Fruit fly (Drosophila melanogaster) whole organism, embryonic: ENCODE data around the gene CG1628.

Source experiments
- Antp ChIP-seq: fragments of 200-800 bp; sonication (Bioruptor generic); optimal IDR thresholded peaks from 3 replicates; lab custom pipeline; 2016; ENCODE audit warnings: missing biosample characterization, missing genetic modification characterization
- Bgb ChIP-seq: fragments of 200-800 bp; sonication (Bioruptor generic); IDR thresholded peaks from 2 replicates; pipeline ENCODE4 v1.3.6; 2022; ENCODE audit warnings: missing biosample characterization, missing genetic modification characterization; ENCODE audit not compliant: partially characterized antibody
- CG10462 ChIP-seq: fragments of 200-800 bp; sonication (Bioruptor generic); optimal IDR thresholded peaks from 2 replicates; lab custom pipeline; 2016; ENCODE audit warnings: missing biosample characterization, missing genetic modification characterization
- CG10654 ChIP-seq: fragments of 200-800 bp; sonication (Bioruptor generic); optimal IDR thresholded peaks from 2 replicates; lab custom pipeline; 2016; ENCODE audit warnings: missing biosample characterization, missing genetic modification characterization
- CG11695 ChIP-seq: fragments of 200-800 bp; sonication (Bioruptor generic); IDR thresholded peaks from 3 replicates; pipeline ENCODE4 v1.3.6; 2022; ENCODE audit warnings: missing biosample characterization, missing genetic modification characterization
- CG14050 ChIP-seq: fragments of 200-800 bp; sonication (Bioruptor generic); IDR thresholded peaks from 3 replicates; pipeline ENCODE4 v1.3.6; 2022; ENCODE audit warnings: missing biosample characterization, missing genetic modification characterization
- CG1792 ChIP-seq: fragments of 200-800 bp; sonication (Bioruptor generic); optimal IDR thresholded peaks from 2 replicates; lab custom pipeline; 2016; ENCODE audit warnings: missing biosample characterization, missing genetic modification characterization
- CG2120 ChIP-seq: fragments of 200-800 bp; sonication (Bioruptor generic); optimal IDR thresholded peaks from 3 replicates; lab custom pipeline; 2016; ENCODE audit warnings: missing biosample characterization, missing genetic modification characterization
- CG5953 ChIP-seq: fragments of 200-800 bp; sonication (Bioruptor generic); IDR thresholded peaks from 2 replicates; pipeline ENCODE4 v1.3.6; 2022; ENCODE audit warnings: missing biosample characterization, missing genetic modification characterization
- CG6765 ChIP-seq: fragments of 200-800 bp; sonication (Bioruptor generic); optimal IDR thresholded peaks from 3 replicates; lab custom pipeline; 2017; ENCODE audit warnings: missing biosample characterization, mild to moderate bottlenecking, missing genetic modification characterization
- CG6813 ChIP-seq: fragments of 200-800 bp; sonication (Bioruptor generic); optimal IDR thresholded peaks from 2 replicates; lab custom pipeline; 2017; ENCODE audit warnings: missing biosample characterization, missing genetic modification characterization, mild to moderate bottlenecking, moderate library complexity, missing genetic modification reagents
- CG7786 ChIP-seq: fragments of 200-800 bp; sonication (Bioruptor generic); optimal IDR thresholded peaks from 2 replicates; lab custom pipeline; 2016; ENCODE audit warnings: missing biosample characterization, missing genetic modification characterization
- CG7839 ChIP-seq: fragments of 200-800 bp; sonication (Bioruptor generic); optimal IDR thresholded peaks from 3 replicates; lab custom pipeline; 2018; ENCODE audit warnings: missing biosample characterization, mild to moderate bottlenecking, missing genetic modification characterization, moderate library complexity
- CG7987 ChIP-seq: fragments of 200-800 bp; sonication (Bioruptor generic); optimal IDR thresholded peaks from 2 replicates; lab custom pipeline; 2018; ENCODE audit warnings: missing biosample characterization, mild to moderate bottlenecking, missing genetic modification characterization, moderate library complexity
- CrebB ChIP-seq: fragments of 200-800 bp; sonication (Bioruptor generic); optimal IDR thresholded peaks from 3 replicates; lab custom pipeline; 2018; ENCODE audit warnings: missing biosample characterization, mild to moderate bottlenecking, missing genetic modification characterization
- Deaf1 ChIP-seq: fragments of 200-800 bp; optimal IDR thresholded peaks from 3 replicates; lab custom pipeline; 2019; ENCODE audit warnings: missing biosample characterization, mild to moderate bottlenecking, missing genetic modification characterization, moderate library complexity
- Dek ChIP-seq: fragments of 200-800 bp; sonication (Bioruptor generic); optimal IDR thresholded peaks from 3 replicates; lab custom pipeline; 2019; ENCODE audit warnings: missing biosample characterization, mild to moderate bottlenecking, missing genetic modification characterization, moderate library complexity
- Dp ChIP-seq: fragments of 200-800 bp; sonication (Bioruptor generic); optimal IDR thresholded peaks from 2 replicates; lab custom pipeline; 2018; ENCODE audit warnings: missing biosample characterization, mild to moderate bottlenecking, missing genetic modification characterization, moderate library complexity
- Elba2 ChIP-seq: fragments of 200-800 bp; sonication (Bioruptor generic); optimal IDR thresholded peaks from 3 replicates; lab custom pipeline; 2016; ENCODE audit warnings: missing biosample characterization, missing genetic modification characterization
- Fer1 ChIP-seq: fragments of 200-800 bp; sonication (Bioruptor generic); optimal IDR thresholded peaks from 2 replicates; lab custom pipeline; 2017; ENCODE audit warnings: missing biosample characterization, mild to moderate bottlenecking, missing genetic modification characterization
- Hr51 ChIP-seq, 2 experiments: fragments of 200-800 bp; sonication (Bioruptor generic); optimal IDR thresholded peaks; 2 replicates in 1 of 2; 3 replicates in 1 of 2; lab custom pipeline; 2016 to 2018; ENCODE audit warnings: missing biosample characterization in 2 of 2, missing genetic modification characterization in 2 of 2, mild to moderate bottlenecking in 1 of 2, moderate library complexity in 1 of 2
- Hsf ChIP-seq: fragments of 200-800 bp; sonication (Bioruptor generic); optimal IDR thresholded peaks from 3 replicates; lab custom pipeline; 2016; ENCODE audit warnings: missing biosample characterization, missing genetic modification characterization
- Scr ChIP-seq: fragments of 200-800 bp; sonication (Bioruptor generic); IDR thresholded peaks from 2 replicates; pipeline ENCODE4 v1.3.6; 2022; ENCODE audit warnings: missing biosample characterization, missing genetic modification characterization; ENCODE audit not compliant: partially characterized antibody
- Sry-δ ChIP-seq: fragments of 200-800 bp; sonication (Bioruptor generic); optimal IDR thresholded peaks from 2 replicates; lab custom pipeline; 2016; ENCODE audit warnings: missing biosample characterization, missing genetic modification characterization
- Stat92E ChIP-seq, 3 experiments: fragments of >200 bp in 2 of 3; fragments of 200-800 bp in 1 of 3; sonication (Bioruptor generic) in 1 of 3; optimal IDR thresholded peaks; 2 replicates each; lab custom pipeline; 2017 to 2019; ENCODE audit warnings: missing biosample characterization in 3 of 3, missing genetic modification characterization in 3 of 3, mild to moderate bottlenecking in 1 of 3, moderate library complexity in 1 of 3
- Vsx1 ChIP-seq: fragments of 200-800 bp; sonication (Bioruptor generic); optimal IDR thresholded peaks from 2 replicates; lab custom pipeline; 2017; ENCODE audit warnings: missing biosample characterization, mild to moderate bottlenecking, missing genetic modification characterization, missing genetic modification reagents
- ac ChIP-seq: fragments of 200-800 bp; sonication (Bioruptor generic); optimal IDR thresholded peaks from 3 replicates; lab custom pipeline; 2017; ENCODE audit warnings: missing biosample characterization, mild to moderate bottlenecking, missing genetic modification characterization
- chn ChIP-seq: fragments of 200-800 bp; sonication (Bioruptor generic); optimal IDR thresholded peaks from 2 replicates; lab custom pipeline; 2016; ENCODE audit warnings: missing biosample characterization, missing genetic modification characterization
- corto ChIP-seq: fragments of 200-800 bp; sonication (Bioruptor generic); optimal IDR thresholded peaks from 2 replicates; lab custom pipeline; 2016; ENCODE audit warnings: missing biosample characterization, mild to moderate bottlenecking, missing genetic modification characterization, moderate library complexity
- ewg ChIP-seq: fragments of 200-800 bp; sonication (Bioruptor generic); optimal IDR thresholded peaks from 3 replicates; lab custom pipeline; 2017; ENCODE audit warnings: mild to moderate bottlenecking, missing biosample characterization, missing genetic modification reagents, missing genetic modification characterization
- eyg ChIP-seq: fragments of 200-800 bp; sonication (Bioruptor generic); optimal IDR thresholded peaks from 3 replicates; lab custom pipeline; 2016; ENCODE audit warnings: missing biosample characterization, missing genetic modification characterization
- gem ChIP-seq: fragments of 200-800 bp; sonication (Bioruptor generic); optimal IDR thresholded peaks from 2 replicates; lab custom pipeline; 2019; ENCODE audit warnings: missing biosample characterization, mild to moderate bottlenecking, missing genetic modification characterization, moderate library complexity
- hb ChIP-seq: fragments of 200-800 bp; sonication (Bioruptor generic); IDR thresholded peaks from 3 replicates; pipeline ENCODE4 v1.3.6; 2022; ENCODE audit warnings: missing biosample characterization, missing genetic modification characterization; ENCODE audit not compliant: partially characterized antibody
- her ChIP-seq: fragments of 200-800 bp; sonication (Bioruptor generic); optimal IDR thresholded peaks from 2 replicates; lab custom pipeline; 2016; ENCODE audit warnings: missing biosample characterization, missing genetic modification characterization
- ken ChIP-seq: fragments of 200-800 bp; sonication (Bioruptor generic); IDR thresholded peaks from 3 replicates; pipeline ENCODE4 v1.3.6; 2022; ENCODE audit warnings: missing biosample characterization, missing genetic modification characterization
- mirr ChIP-seq: fragments of 200-800 bp; sonication (Bioruptor generic); optimal IDR thresholded peaks from 3 replicates; lab custom pipeline; 2018; ENCODE audit warnings: missing biosample characterization, mild to moderate bottlenecking, missing genetic modification characterization
- nau ChIP-seq: fragments of 200-800 bp; sonication (Bioruptor generic); optimal IDR thresholded peaks from 3 replicates; lab custom pipeline; 2017; ENCODE audit warnings: missing biosample characterization, mild to moderate bottlenecking, missing genetic modification characterization, missing genetic modification reagents
- nom ChIP-seq: fragments of 200-800 bp; sonication (Bioruptor generic); optimal IDR thresholded peaks from 2 replicates; lab custom pipeline; 2017; ENCODE audit warnings: missing biosample characterization, missing genetic modification characterization, mild to moderate bottlenecking, moderate library complexity, missing genetic modification reagents
- onecut ChIP-seq: fragments of 200-800 bp; sonication (Bioruptor generic); IDR thresholded peaks from 2 replicates; pipeline ENCODE4 v1.3.6; 2022; ENCODE audit warnings: missing biosample characterization, missing genetic modification characterization
- pzg ChIP-seq: fragments of 200-800 bp; sonication (Bioruptor generic); optimal IDR thresholded peaks from 3 replicates; lab custom pipeline; 2018; ENCODE audit warnings: missing biosample characterization, mild to moderate bottlenecking, missing genetic modification characterization, moderate library complexity
- sens ChIP-seq: fragments of 200-800 bp; sonication (Bioruptor generic); peaks from one replicate; lab custom pipeline; 2016; ENCODE audit warnings: missing biosample characterization, missing genetic modification characterization
- seq ChIP-seq: fragments of 200-800 bp; sonication (Bioruptor generic); IDR thresholded peaks from 2 replicates; pipeline ENCODE4 v1.3.6; 2022; ENCODE audit warnings: missing biosample characterization, missing genetic modification characterization
- sna ChIP-seq: fragments of 200-800 bp; sonication (Bioruptor generic); IDR thresholded peaks from 2 replicates; pipeline ENCODE4 v1.3.6; 2022; ENCODE audit warnings: missing biosample characterization, missing genetic modification characterization; ENCODE audit not compliant: partially characterized antibody
- sr ChIP-seq: fragments of 200-800 bp; sonication (Bioruptor generic); IDR thresholded peaks from 3 replicates; pipeline ENCODE4 v1.3.6; 2022; ENCODE audit warnings: missing biosample characterization, missing genetic modification characterization
- tin ChIP-seq: fragments of 200-800 bp; sonication (Bioruptor generic); optimal IDR thresholded peaks from 3 replicates; lab custom pipeline; 2016; ENCODE audit warnings: missing biosample characterization, missing genetic modification characterization
- tna ChIP-seq: fragments of 200-800 bp; sonication (Bioruptor generic); IDR thresholded peaks from 2 replicates; pipeline ENCODE4 v1.3.6; 2022; ENCODE audit warnings: missing biosample characterization, missing genetic modification characterization; ENCODE audit not compliant: partially characterized antibody
- z ChIP-seq: fragments of 200-800 bp; sonication (Bioruptor generic); IDR thresholded peaks from 3 replicates; pipeline ENCODE4 v1.3.6; 2022; ENCODE audit warnings: missing biosample characterization, missing genetic modification characterization
- zen ChIP-seq: fragments of 200-800 bp; sonication (Bioruptor generic); optimal IDR thresholded peaks from 3 replicates; lab custom pipeline; 2018; ENCODE audit warnings: missing biosample characterization, mild to moderate bottlenecking, missing genetic modification characterization, moderate library complexity

The CG1628 gene

DNA sequence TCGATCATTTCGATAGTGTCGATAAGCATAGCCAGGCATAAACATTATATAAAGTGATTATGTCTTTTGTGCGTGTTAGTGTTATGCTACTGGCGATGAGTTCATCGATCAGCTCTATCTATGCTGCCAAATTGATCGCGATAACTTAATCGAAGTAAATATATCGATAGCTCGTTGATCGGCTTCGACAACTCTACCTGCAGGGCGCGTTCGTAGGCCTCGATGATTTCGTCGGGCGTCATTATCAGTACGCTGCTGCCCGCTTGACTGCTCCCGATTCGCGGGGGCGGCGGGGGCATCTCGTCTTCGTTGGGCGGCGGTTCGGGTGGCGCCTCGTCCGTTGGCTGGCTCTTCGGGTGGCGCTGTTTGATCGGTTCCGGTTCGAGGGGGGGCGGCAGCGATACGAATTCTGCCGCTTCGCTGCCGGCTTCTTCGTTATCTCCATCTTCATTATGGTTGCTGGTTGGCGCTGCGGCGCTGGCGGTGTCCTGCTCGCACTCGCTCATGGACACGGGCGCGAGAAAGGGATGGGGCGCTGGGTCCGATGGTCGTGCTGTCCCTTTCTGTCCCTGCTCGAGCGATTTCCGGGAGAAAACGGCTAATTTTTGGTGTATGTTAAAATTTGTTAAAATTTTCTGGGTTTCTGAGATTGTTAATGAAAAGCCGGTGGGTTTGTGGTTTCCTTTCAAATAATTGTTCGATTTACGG, at the start of gene CG1628 (continued):
- TF ChIP-seq z (GFP tag; lab: Robert Waterston, UW) (no peak), Stat92E (GFP tag; optimal IDR thresholded peaks at IDR 0.05; lab: Kevin White, UChicago) (no peak), CrebB (tag; lab: Kevin White, UChicago) (no peak), CG10462 (GFP tag; lab: Kevin White, UChicago) (no peak), her (GFP tag; lab: Kevin White, UChicago) (peak; percentile 35), Hr51 (GFP tag; optimal IDR thresholded peaks at IDR 0.05; lab: Kevin White, UChicago) (peak in 1 of 2 experiments; percentile 17), corto (GFP tag; lab: Kevin White, UChicago) (no peak), Antp (GFP tag; lab: Kevin White, UChicago) (no peak), CG6765 (GFP tag; lab: Kevin White, UChicago) (no peak), CG7987 (GFP tag; lab: Kevin White, UChicago) (no peak), Scr (GFP tag; lab: Robert Waterston, UW) (peak; percentile 58), ewg (GFP tag; lab: Kevin White, UChicago) (no peak), ac (no peak), tin (no peak), CG5953 (0 out of 2 replicates have a peak, but pooled peaks have one; percentile 23), sens (no peak), CG1792 (GFP tag; lab: Kevin White, UChicago) (peak; percentile 3), ken (GFP tag; lab: Robert Waterston, UW) (peak; percentile 36; the same call in 1 of the 3 replicates), CG14050 (GFP tag; lab: Robert Waterston, UW) (no peak), sna (GFP tag; lab: Robert Waterston, UW) (no peak), Elba2 (GFP tag; lab: Kevin White, UChicago) (no peak), mirr (GFP tag; lab: Kevin White, UChicago) (peak; percentile 38), Fer1 (GFP tag; lab: Kevin White, UChicago) (peak; percentile 54), seq (GFP tag; lab: Robert Waterston, UW) (0 out of 2 replicates have a peak, but pooled peaks have one; percentile 20), CG7839 (peak; percentile 4), onecut (peak; percentile 33), eyg (no peak), Dp (no peak), nau (GFP tag; lab: Kevin White, UChicago) (no peak), CG11695 (no peak), CG2120 (no peak), sr (peak; percentile 64; the same call in 1 of the 3 replicates), Deaf1 (tag; lab: Kevin White, UChicago) (peak; percentile 99), Vsx1 (GFP tag; lab: Kevin White, UChicago) (peak; percentile 82), gem (tag; lab: Kevin White, UChicago) (no peak), tna (GFP tag; lab: Robert Waterston, UW) (peak; percentile 46; the same call in 1 of the 2 replicates), CG7786 (GFP tag; lab: Kevin White, UChicago) (no peak), pzg (GFP tag; lab: Kevin White, UChicago) (peak; percentile 16), zen (tag; lab: Kevin White, UChicago) (no peak), Sry-δ (no peak), CG10654 (GFP tag; lab: Kevin White, UChicago) (no peak), Bgb (GFP tag; lab: Robert Waterston, UW) (peak; percentile 53; the same call in 1 of the 2 replicates), hb (GFP tag; lab: Robert Waterston, UW) (no peak), Dek (tag; lab: Kevin White, UChicago) (no peak), Hsf (GFP tag; lab: Kevin White, UChicago) (no peak), CG6813 (peak; percentile 38), chn (GFP tag; lab: Kevin White, UChicago) (peak; percentile 12), nom (no peak)
